Worm (Caenorhabditis elegans): Measurements from ENCODE around the gene T02B11.8.

DNA sequence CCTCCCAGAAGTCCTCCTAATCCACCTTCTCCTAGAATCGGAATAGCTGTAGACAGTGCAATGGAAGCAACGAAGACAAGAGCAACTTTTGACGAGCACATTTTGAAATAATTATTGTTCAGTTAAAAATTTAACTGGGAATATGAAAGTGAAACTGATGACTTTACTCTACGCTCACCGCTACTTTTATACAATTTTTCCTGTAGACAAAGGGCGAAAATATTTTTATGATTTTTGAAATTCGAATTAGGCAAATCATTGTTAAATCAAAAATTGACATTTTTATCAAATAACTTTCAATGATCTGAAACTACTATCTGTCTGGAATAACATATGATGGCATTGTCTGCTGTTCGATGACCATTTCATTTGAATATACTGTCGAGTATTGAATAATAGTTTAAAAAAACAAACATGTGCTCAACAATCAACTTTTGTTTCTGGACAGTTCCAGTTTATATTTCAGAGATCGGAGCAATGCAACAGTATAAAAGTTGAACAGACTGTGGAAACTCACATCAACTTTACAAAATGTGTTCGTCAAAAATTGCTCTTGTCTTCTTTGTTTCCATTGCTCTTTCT lies 15.1 kb upstream of the T02B11.8 start, which contains the start of the genes srlf-23 and srlf-20:
- no peak for TF ChIP-seq Y5F2A.4 (GFP tag; optimal IDR thresholded peaks at IDR 0.05)
- TF ChIP-seq ceh-62 (tag; optimal IDR thresholded peaks at IDR 0.05): no peak
- no peak for TF ChIP-seq dve-1 (tag; optimal IDR thresholded peaks at IDR 0.05; ENCODE audit: insufficient read depth)
- TF ChIP-seq nhr-77 (tag; optimal IDR thresholded peaks at IDR 0.05): no peak
- TF ChIP-seq nhr-237 (tag; optimal IDR thresholded peaks at IDR 0.05): no peak
- TF ChIP-seq pqm-1 (tag; optimal IDR thresholded peaks at IDR 0.05): no peak
- no peak for TF ChIP-seq daf-19 (GFP tag; conservative IDR thresholded peaks at IDR 0.05)
- no peak for TF ChIP-seq spr-3 (GFP tag; optimal IDR thresholded peaks at IDR 0.05)
- TF ChIP-seq ceh-28 (tag; optimal IDR thresholded peaks at IDR 0.05): no peak
- no peak for TF ChIP-seq egl-43 (GFP tag; IDR thresholded peaks at IDR 0.05)
